Worm (Caenorhabditis elegans): Measurements from ENCODE around the gene fbxb-90.

Gene fbxb-90

DNA sequence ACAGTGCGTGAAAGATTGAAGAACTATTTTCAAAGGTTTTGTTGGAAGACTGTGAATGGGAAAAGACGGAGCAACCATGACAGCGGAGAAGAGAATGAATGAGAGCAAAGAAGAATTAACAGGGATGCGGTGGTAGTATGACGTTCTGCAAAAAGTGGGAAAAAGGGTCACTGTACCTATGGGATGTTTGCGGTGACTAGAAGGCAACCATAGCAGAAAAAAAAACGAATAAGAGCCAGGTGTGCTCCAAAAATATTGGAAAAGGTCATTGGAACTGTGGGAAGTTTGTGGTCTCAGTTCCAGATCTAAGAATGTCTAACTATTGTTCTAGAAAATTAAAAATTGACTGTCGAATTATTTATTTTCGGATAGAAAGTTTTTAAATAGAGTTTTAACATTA lies at the start of gene fbxb-90:
Gene fbxb-90 (minus strand): TSS at position 101 of the 400 bp plus-strand sequence.
- no peak for TF ChIP-seq unc-39 (tag; optimal IDR thresholded peaks at IDR 0.05)
- TF ChIP-seq dmd-4 (tag; optimal IDR thresholded peaks at IDR 0.05) = no peak
- TF ChIP-seq lin-13 (GFP tag; optimal IDR thresholded peaks at IDR 0.05) = no peak
- no peak for TF ChIP-seq peb-1 (tag; optimal IDR thresholded peaks at IDR 0.05)
- TF ChIP-seq crh-2 (tag; optimal IDR thresholded peaks at IDR 0.05) = no peak
- no peak for TF ChIP-seq nhr-6 (tag; optimal IDR thresholded peaks at IDR 0.05)
- TF ChIP-seq gmeb-1 (tag; optimal IDR thresholded peaks at IDR 0.05) = no peak
- no peak for TF ChIP-seq nhr-23 (tag; optimal IDR thresholded peaks at IDR 0.05)
- no peak for TF ChIP-seq mbf-1 (tag; optimal IDR thresholded peaks at IDR 0.05)
- TF ChIP-seq fos-1 (tag; optimal IDR thresholded peaks at IDR 0.05) = no peak
- no peak for TF ChIP-seq lin-39 (tag; optimal IDR thresholded peaks at IDR 0.05)
- no peak for TF ChIP-seq elt-3 (tag; optimal IDR thresholded peaks at IDR 0.05)
- TF ChIP-seq lin-11 (tag; optimal IDR thresholded peaks at IDR 0.05) = no peak
- TF ChIP-seq F13H6.1 (tag; optimal IDR thresholded peaks at IDR 0.05) = no peak
- TF ChIP-seq skn-1 (tag; optimal IDR thresholded peaks at IDR 0.05) = no peak
- TF ChIP-seq ZK546.5 (tag; optimal IDR thresholded peaks at IDR 0.05) = no peak
- no peak for TF ChIP-seq blmp-1 (tag; optimal IDR thresholded peaks at IDR 0.05; ENCODE audit: insufficient read depth)

DNA sequence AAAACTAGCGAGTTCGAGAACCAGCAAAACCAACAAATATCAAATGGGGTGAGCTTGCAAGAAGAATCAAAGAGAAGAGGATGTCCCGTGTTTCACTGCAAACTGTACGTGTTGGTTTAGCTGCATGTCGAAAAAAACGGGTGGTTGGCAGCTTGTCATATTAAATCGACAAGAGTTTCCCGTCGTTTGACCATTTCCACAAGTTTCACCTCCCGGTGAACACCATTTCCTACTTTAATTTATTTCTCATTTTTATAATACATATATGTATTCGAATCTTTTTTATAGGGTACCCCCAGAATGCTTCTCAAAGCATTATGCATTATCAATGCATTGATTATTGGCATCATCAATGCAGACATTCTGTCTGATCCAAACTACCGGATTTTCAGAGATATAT lies 46.7 kb upstream of the fbxb-90 start, which contains the start of gene Y8A9A.2:
Gene Y8A9A.2 (plus strand): TSS at position 301 of the 400 bp plus-strand sequence.
- TF ChIP-seq snpc-4 (tag; optimal IDR thresholded peaks at IDR 0.05) (no peak), mbf-1 (tag; optimal IDR thresholded peaks at IDR 0.05) (no peak), fos-1 (tag; optimal IDR thresholded peaks at IDR 0.05) (no peak), ZK546.5 (tag; optimal IDR thresholded peaks at IDR 0.05) (no peak)

ce11 chrII:3793336-3793735 lies 44.7 kb upstream of the fbxb-90 start, which contains the start of gene fbxb-99:
Gene fbxb-99 (minus strand): TSS chrII:3793436.
- TF ChIP-seq unc-55 (GFP tag; optimal IDR thresholded peaks at IDR 0.05) = no peak
- TF ChIP-seq F13H6.1 (tag; optimal IDR thresholded peaks at IDR 0.05) = no peak
- no peak for TF ChIP-seq elt-1 (tag; optimal IDR thresholded peaks at IDR 0.05)
- no peak for TF ChIP-seq nhr-237 (tag; optimal IDR thresholded peaks at IDR 0.05)
- TF ChIP-seq mdl-1 (tag; optimal IDR thresholded peaks at IDR 0.05) = no peak
- TF ChIP-seq nhr-6 (tag; optimal IDR thresholded peaks at IDR 0.05) = no peak
- no peak for TF ChIP-seq lin-11 (tag; optimal IDR thresholded peaks at IDR 0.05)
- TF ChIP-seq nhr-23 (tag; optimal IDR thresholded peaks at IDR 0.05) = no peak
- TF ChIP-seq nhr-10 (tag; optimal IDR thresholded peaks at IDR 0.05) = no peak
- TF ChIP-seq unc-39 (tag; optimal IDR thresholded peaks at IDR 0.05) = no peak

DNA sequence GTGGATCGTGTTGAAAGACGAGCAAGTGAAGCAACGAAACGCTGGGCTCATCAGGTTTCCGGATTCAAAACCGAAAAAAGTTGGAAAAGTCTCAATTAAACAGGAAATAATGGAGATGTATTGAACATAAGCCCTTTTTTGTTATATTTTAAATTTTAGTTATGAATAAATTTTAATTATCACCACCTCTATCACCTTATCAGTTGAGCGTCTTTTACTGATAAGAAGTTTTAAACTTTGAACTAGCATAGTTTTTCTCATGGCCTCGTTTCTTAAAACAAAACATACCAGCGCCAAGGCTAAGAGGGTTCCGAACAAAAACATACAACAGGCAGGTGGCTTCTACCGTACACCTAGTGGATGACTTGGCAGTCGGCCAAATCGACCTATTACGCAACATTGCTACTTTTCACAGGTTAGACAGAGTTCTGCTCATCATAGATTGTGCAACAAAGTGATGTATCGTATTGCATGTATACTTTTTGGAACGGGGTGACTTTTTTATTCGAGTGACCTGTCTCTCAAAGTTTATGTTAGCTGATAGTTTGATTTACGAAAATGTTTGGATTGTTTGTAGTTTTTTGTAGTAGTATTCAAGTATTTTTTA lies 39.8 kb upstream of the fbxb-90 start:
- TF ChIP-seq R02D3.7 (tag; optimal IDR thresholded peaks at IDR 0.05) (no peak), nhr-25 (tag; optimal IDR thresholded peaks at IDR 0.05) (no peak), unc-62 (GFP tag; optimal IDR thresholded peaks at IDR 0.05) (no peak), fos-1 (tag; optimal IDR thresholded peaks at IDR 0.05) (peak; percentile 49), aly-2 (tag; optimal IDR thresholded peaks at IDR 0.05) (no peak), ztf-4 (tag; optimal IDR thresholded peaks at IDR 0.05) (no peak)

DNA sequence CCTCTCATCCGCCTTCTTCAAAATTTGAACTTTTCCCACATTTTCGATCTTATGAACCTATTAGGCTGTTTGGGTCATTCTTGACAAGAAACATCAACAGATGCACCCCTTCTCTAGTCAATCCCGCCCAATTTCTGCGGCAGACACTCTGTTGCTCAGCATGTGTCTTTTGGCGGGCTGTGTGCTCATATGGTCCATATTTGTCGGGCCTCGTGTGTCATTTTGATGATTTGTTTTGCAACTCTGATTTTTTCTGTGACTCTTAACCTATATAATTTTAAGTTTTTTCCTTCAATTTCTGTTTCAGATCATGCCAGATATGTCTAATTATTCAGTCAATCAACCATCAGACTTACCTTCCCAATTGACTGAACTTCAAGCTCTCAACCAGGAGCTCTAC lies 38.5 kb upstream of the fbxb-90 start, which contains the start of gene T24E12.13:
Gene T24E12.13 (plus strand): TSS at position 301 of the 400 bp plus-strand sequence.
- TF ChIP-seq nhr-129 (tag; optimal IDR thresholded peaks at IDR 0.05) = no peak
- no peak for TF ChIP-seq nhr-12 (tag; optimal IDR thresholded peaks at IDR 0.05)
- no peak for TF ChIP-seq ceh-16 (tag; optimal IDR thresholded peaks at IDR 0.05)
- no peak for TF ChIP-seq sma-3 (GFP tag; optimal IDR thresholded peaks at IDR 0.05)

DNA sequence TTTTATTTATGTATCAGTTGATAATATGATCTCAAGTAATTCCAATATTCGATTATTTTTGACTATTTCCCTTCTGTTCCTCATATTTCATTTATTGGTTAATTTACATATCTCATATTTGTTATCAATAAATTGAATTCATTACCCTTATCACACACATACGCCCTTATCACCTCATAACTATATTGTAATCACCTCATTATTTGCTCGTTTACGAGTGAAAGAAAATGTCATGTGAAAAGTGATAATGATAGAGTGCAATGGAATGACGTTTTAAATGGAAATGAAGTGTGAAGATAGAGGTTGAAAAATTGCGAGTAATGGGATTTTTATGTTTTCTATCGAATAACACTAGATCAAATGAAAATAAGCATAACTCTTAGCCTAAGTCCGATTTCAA lies 37.9 kb upstream of the fbxb-90 start:
- TF ChIP-seq nhr-12 (tag; optimal IDR thresholded peaks at IDR 0.05) (no peak), unc-55 (GFP tag; optimal IDR thresholded peaks at IDR 0.05) (no peak), zag-1 (tag; optimal IDR thresholded peaks at IDR 0.05) (no peak), ama-1 (optimal IDR thresholded peaks at IDR 0.05) (no peak), skn-1 (tag; optimal IDR thresholded peaks at IDR 0.05) (peak; percentile 93), crh-2 (tag; optimal IDR thresholded peaks at IDR 0.05) (peak; percentile 78), dmd-4 (tag; optimal IDR thresholded peaks at IDR 0.05) (no peak), mbf-1 (tag; optimal IDR thresholded peaks at IDR 0.05) (no peak), lsy-2 (tag; optimal IDR thresholded peaks at IDR 0.05) (no peak), alr-1 (tag; optimal IDR thresholded peaks at IDR 0.05) (no peak), nhr-23 (tag; optimal IDR thresholded peaks at IDR 0.05) (no peak), ztf-4 (tag; optimal IDR thresholded peaks at IDR 0.05) (no peak), unc-62 (GFP tag; optimal IDR thresholded peaks at IDR 0.05) (no peak), nhr-25 (tag; optimal IDR thresholded peaks at IDR 0.05) (no peak), nhr-21 (tag; optimal IDR thresholded peaks at IDR 0.05) (no peak), C34F6.9 (tag; optimal IDR thresholded peaks at IDR 0.05) (no peak), nhr-237 (tag; optimal IDR thresholded peaks at IDR 0.05) (no peak), lin-39 (tag; optimal IDR thresholded peaks at IDR 0.05) (no peak), Y55F3AM.14 (GFP tag; optimal IDR thresholded peaks at IDR 0.05) (no peak), ceh-82 (tag; optimal IDR thresholded peaks at IDR 0.05) (no peak), ztf-1 (GFP tag; conservative IDR thresholded peaks at IDR 0.05) (no peak), aly-2 (tag; optimal IDR thresholded peaks at IDR 0.05) (no peak), nhr-10 (tag; optimal IDR thresholded peaks at IDR 0.05) (no peak), sma-3 (GFP tag; optimal IDR thresholded peaks at IDR 0.05) (peak; percentile 27), lin-13 (GFP tag; optimal IDR thresholded peaks at IDR 0.05) (no peak), R02D3.7 (tag; optimal IDR thresholded peaks at IDR 0.05) (no peak), snpc-4 (tag; optimal IDR thresholded peaks at IDR 0.05) (no peak), F13H6.1 (tag; optimal IDR thresholded peaks at IDR 0.05) (no peak)

Measured in whole organism, L2 larva.